Worm (Caenorhabditis elegans) whole organism, L4 larva: ENCODE results near the gene ZK1320.5.

Source experiments
- D1046.2 ChIP-seq: fragments of 200-800 bp; sonication (Bioruptor generic); IDR thresholded peaks from 2 replicates; pipeline ENCODE4 v1.3.6; 2022; ENCODE audit warnings: missing genetic modification characterization, missing compliant biosample characterization
- F49E8.2 ChIP-seq: sonication (generic microtip); optimal IDR thresholded peaks from 2 replicates; lab custom pipeline; 2016; ENCODE audit warnings: missing compliant biosample characterization, mild to moderate bottlenecking, missing genetic modification characterization, borderline replicate concordance
- R02D3.7 ChIP-seq: fragments of 150-350 bp; sonication (generic microtip); optimal IDR thresholded peaks from 3 replicates; lab custom pipeline; 2014; ENCODE audit warnings: missing biosample characterization, missing genetic modification characterization
- T20F7.1 ChIP-seq: fragments of 200-800 bp; sonication (Bioruptor generic); optimal IDR thresholded peaks from 2 replicates; lab custom pipeline; 2018; ENCODE audit warnings: mild to moderate bottlenecking, missing genetic modification characterization, missing compliant biosample characterization
- T26A8.4 ChIP-seq: fragments of 200-800 bp; sonication (Bioruptor generic); IDR thresholded peaks from 2 replicates; pipeline ENCODE4 v1.3.6; 2022; ENCODE audit warnings: missing genetic modification characterization, missing compliant biosample characterization
- Y5F2A.4 ChIP-seq: fragments of 200-800 bp; sonication (Bioruptor generic); optimal IDR thresholded peaks from 2 replicates; lab custom pipeline; 2018; ENCODE audit warnings: mild to moderate bottlenecking, missing genetic modification characterization, missing compliant biosample characterization
- ZK337.2 ChIP-seq: fragments of 200-800 bp; sonication (Bioruptor generic); IDR thresholded peaks from 2 replicates; pipeline ENCODE4 v1.3.6; 2022; ENCODE audit warnings: missing genetic modification reagents, missing genetic modification characterization, missing compliant biosample characterization
- ama-1 ChIP-seq: fragments of 150-350 bp; optimal IDR thresholded peaks from 2 replicates; lab custom pipeline; 2014; ENCODE audit warnings: inconsistent platforms, mixed read lengths
- arid-1 ChIP-seq: fragments of 200-800 bp; sonication (Bioruptor generic); conservative IDR thresholded peaks from 2 replicates; pipeline ENCODE4 v1.3.6; 2022; ENCODE audit warnings: missing genetic modification reagents, missing genetic modification characterization, missing compliant biosample characterization
- ceh-32 ChIP-seq: sonication (generic microtip); optimal IDR thresholded peaks from 2 replicates; lab custom pipeline; 2016; ENCODE audit warnings: mild to moderate bottlenecking, missing genetic modification characterization, missing compliant biosample characterization; ENCODE audit not compliant: poor library complexity
- cey-2 ChIP-seq: sonication (generic microtip); optimal IDR thresholded peaks from 3 replicates; lab custom pipeline; 2017; ENCODE audit warnings: missing genetic modification characterization, mild to moderate bottlenecking, missing compliant biosample characterization, antibody characterized with exemption, borderline replicate concordance; ENCODE audit not compliant: insufficient read depth
- ctbp-1 ChIP-seq: fragments of 200-800 bp; sonication (Bioruptor generic); IDR thresholded peaks from 2 replicates; pipeline ENCODE4 v1.3.6; 2022; ENCODE audit warnings: missing genetic modification reagents, missing genetic modification characterization, missing compliant biosample characterization
- daf-16 ChIP-seq, 3 experiments: sonication (generic microtip); optimal IDR thresholded peaks; 2 replicates each; lab custom pipeline; 2016 to 2017; ENCODE audit warnings: missing genetic modification characterization in 3 of 3, missing genetic modification reagents in 3 of 3, mild to moderate bottlenecking in 2 of 3, missing compliant biosample characterization in 2 of 3, missing biosample characterization in 1 of 3, moderate library complexity in 1 of 3
- dmd-9 ChIP-seq: fragments of 200-800 bp; sonication (Bioruptor generic); IDR thresholded peaks from 2 replicates; pipeline ENCODE4 v1.3.6; 2022; ENCODE audit warnings: missing genetic modification reagents, missing genetic modification characterization, missing compliant biosample characterization
- duxl-1 ChIP-seq: sonication (generic microtip); optimal IDR thresholded peaks from 2 replicates; lab custom pipeline; 2016; ENCODE audit warnings: mild to moderate bottlenecking, missing genetic modification characterization, moderate library complexity, missing compliant biosample characterization; ENCODE audit not compliant: poor library complexity
- dve-1 ChIP-seq: sonication (generic microtip); optimal IDR thresholded peaks from 2 replicates; lab custom pipeline; 2017; ENCODE audit warnings: antibody characterized with exemption, mild to moderate bottlenecking, missing genetic modification characterization, missing compliant biosample characterization; ENCODE audit not compliant: insufficient read depth
- egl-27 ChIP-seq: sonication (generic microtip); optimal IDR thresholded peaks from 3 replicates; lab custom pipeline; 2017; ENCODE audit warnings: missing biosample characterization, missing genetic modification reagents, missing genetic modification characterization
- fos-1 ChIP-seq: fragments of 150-350 bp; optimal IDR thresholded peaks from 2 replicates; lab custom pipeline; 2014; ENCODE audit warnings: missing biosample characterization, missing genetic modification characterization
- gei-8 ChIP-seq: fragments of 200-800 bp; sonication (Bioruptor generic); optimal IDR thresholded peaks from 2 replicates; lab custom pipeline; 2018; ENCODE audit warnings: mild to moderate bottlenecking, missing genetic modification characterization, missing compliant biosample characterization
- hif-1 ChIP-seq, 2 experiments: sonication (generic microtip); optimal IDR thresholded peaks; 2 replicates each; lab custom pipeline; 2016 to 2017; ENCODE audit warnings: missing compliant biosample characterization in 2 of 2, missing genetic modification characterization in 2 of 2, missing genetic modification reagents in 2 of 2, missing genotype in 2 of 2, mild to moderate bottlenecking in 1 of 2
- hlh-30 ChIP-seq: sonication (generic microtip); optimal IDR thresholded peaks from 2 replicates; lab custom pipeline; 2017; ENCODE audit warnings: antibody characterized with exemption, mild to moderate bottlenecking, missing genetic modification characterization, missing compliant biosample characterization; ENCODE audit not compliant: insufficient read depth
- lin-1 ChIP-seq: fragments of 200-800 bp; sonication (Bioruptor generic); IDR thresholded peaks from 2 replicates; pipeline ENCODE4 v1.3.6; 2022; ENCODE audit warnings: missing genetic modification reagents, missing genetic modification characterization, missing compliant biosample characterization
- lin-13 ChIP-seq: fragments of 150-350 bp; optimal IDR thresholded peaks from 2 replicates; lab custom pipeline; 2014; ENCODE audit warnings: missing biosample characterization, missing genetic modification reagents, missing genetic modification characterization
- lin-15B ChIP-seq: fragments of 150-350 bp; sonication (generic microtip); optimal IDR thresholded peaks from 3 replicates; lab custom pipeline; 2014; ENCODE audit warnings: missing biosample characterization, missing genetic modification characterization
- lin-39 ChIP-seq: fragments of 150-350 bp; optimal IDR thresholded peaks from 2 replicates; lab custom pipeline; 2014; ENCODE audit warnings: missing biosample characterization, missing genetic modification reagents, missing genetic modification characterization
- lsy-2 ChIP-seq, 2 experiments: fragments of 150-350 bp in 1 of 2; sonication (generic microtip) in 1 of 2; optimal IDR thresholded peaks; 2 replicates each; lab custom pipeline; 2014 to 2017; ENCODE audit warnings: missing biosample characterization in 2 of 2, missing genetic modification characterization in 2 of 2
- madf-9 ChIP-seq: fragments of 200-800 bp; sonication (Bioruptor generic); conservative IDR thresholded peaks from 2 replicates; pipeline ENCODE4 v1.3.6; 2022; ENCODE audit warnings: missing genetic modification reagents, missing genetic modification characterization, missing compliant biosample characterization
- mes-2 ChIP-seq: sonication (generic microtip); optimal IDR thresholded peaks from 2 replicates; lab custom pipeline; 2016; ENCODE audit warnings: missing genotype, mild to moderate bottlenecking, missing genetic modification characterization, missing compliant biosample characterization; ENCODE audit not compliant: poor library complexity, severe bottlenecking
- mxl-2 ChIP-seq: fragments of 200-800 bp; sonication (Bioruptor generic); conservative IDR thresholded peaks from 2 replicates; pipeline ENCODE4 v1.3.6; 2022; ENCODE audit warnings: missing genetic modification reagents, missing genetic modification characterization, missing compliant biosample characterization
- nhr-10 ChIP-seq: fragments of 150-350 bp; optimal IDR thresholded peaks from 2 replicates; lab custom pipeline; 2014; ENCODE audit warnings: missing biosample characterization, missing genetic modification characterization
- nhr-102 ChIP-seq: sonication (generic microtip); optimal IDR thresholded peaks from 2 replicates; lab custom pipeline; 2016; ENCODE audit warnings: mild to moderate bottlenecking, missing genetic modification characterization, moderate library complexity, missing compliant biosample characterization
- nhr-25 ChIP-seq: sonication (generic microtip); optimal IDR thresholded peaks from 2 replicates; lab custom pipeline; 2017; ENCODE audit warnings: missing genetic modification characterization, mild to moderate bottlenecking, missing compliant biosample characterization, antibody characterized with exemption, moderate library complexity, borderline replicate concordance; ENCODE audit not compliant: insufficient read depth
- nhr-41 ChIP-seq: fragments of 200-800 bp; sonication (Bioruptor generic); IDR thresholded peaks from 2 replicates; pipeline ENCODE4 v1.3.6; 2022; ENCODE audit warnings: missing genetic modification reagents, missing genetic modification characterization, missing compliant biosample characterization
- nhr-42 ChIP-seq: fragments of 200-800 bp; sonication (Bioruptor generic); IDR thresholded peaks from 2 replicates; pipeline ENCODE4 v1.3.6; 2022; ENCODE audit warnings: missing genetic modification characterization, missing compliant biosample characterization
- nhr-48 ChIP-seq: sonication (generic microtip); optimal IDR thresholded peaks from 2 replicates; lab custom pipeline; 2016; ENCODE audit warnings: mild to moderate bottlenecking, missing genetic modification characterization, missing compliant biosample characterization
- nhr-76 ChIP-seq: fragments of 150-350 bp; optimal IDR thresholded peaks from 2 replicates; lab custom pipeline; 2014; ENCODE audit warnings: missing biosample characterization, missing genetic modification characterization
- nhr-77 ChIP-seq: fragments of 150-350 bp; optimal IDR thresholded peaks from 2 replicates; lab custom pipeline; 2014; ENCODE audit warnings: missing biosample characterization, missing genetic modification characterization
- php-3 ChIP-seq: fragments of 200-800 bp; sonication (Bioruptor generic); IDR thresholded peaks from 2 replicates; pipeline ENCODE4 v1.3.6; 2022; ENCODE audit warnings: missing genetic modification reagents, missing genetic modification characterization, missing compliant biosample characterization
- rbr-2 ChIP-seq: sonication (generic microtip); optimal IDR thresholded peaks from 2 replicates; lab custom pipeline; 2016; ENCODE audit warnings: missing genotype, missing genetic modification characterization, missing compliant biosample characterization
- saeg-2 ChIP-seq: fragments of 200-800 bp; sonication (Bioruptor generic); IDR thresholded peaks from 2 replicates; pipeline ENCODE4 v1.3.6; 2022; ENCODE audit warnings: missing genetic modification reagents, missing genetic modification characterization, missing compliant biosample characterization
- snpc-1.2 ChIP-seq: fragments of 200-800 bp; sonication (Bioruptor generic); IDR thresholded peaks from 2 replicates; pipeline ENCODE4 v1.3.6; 2022; ENCODE audit warnings: missing genetic modification reagents, missing genetic modification characterization, missing compliant biosample characterization
- spr-1 ChIP-seq: sonication (generic microtip); optimal IDR thresholded peaks from 2 replicates; lab custom pipeline; 2016; ENCODE audit warnings: mild to moderate bottlenecking, missing genetic modification characterization, missing compliant biosample characterization
- unc-39 ChIP-seq: sonication (generic microtip); optimal IDR thresholded peaks from 2 replicates; lab custom pipeline; 2017; ENCODE audit warnings: missing biosample characterization, missing genetic modification characterization
- unc-62 ChIP-seq, 3 experiments: fragments of 150-350 bp in 1 of 3; sonication (generic microtip); optimal IDR thresholded peaks in 2 of 3; peaks in 1 of 3; 1 replicate in 1 of 3; 2 replicates in 2 of 3; lab custom pipeline; 2014 to 2017; ENCODE audit warnings: missing biosample characterization in 3 of 3, missing genetic modification characterization in 3 of 3, missing genetic modification reagents in 3 of 3, missing genotype in 1 of 3
- zfp-3 ChIP-seq: fragments of 200-800 bp; sonication (Bioruptor generic); conservative IDR thresholded peaks from 2 replicates; pipeline ENCODE4 v1.3.6; 2022; ENCODE audit warnings: missing genetic modification reagents, missing genetic modification characterization, missing compliant biosample characterization

Gene ZK1320.5

ce11 chrII:9646928-9647838, 18.3 kb downstream of the ZK1320.5 start, which contains the start of gene sqv-8 (continued):
- TF ChIP-seq saeg-2 = no peak
- TF ChIP-seq nhr-25 (tag; lab: Kevin White, UChicago) = no peak
- TF ChIP-seq dmd-9 (GFP tag; lab: Robert Waterston, UW) = no peak
- no peak for TF ChIP-seq daf-16 (GFP tag; optimal IDR thresholded peaks at IDR 0.05; lab: Kevin White, UChicago)
- TF ChIP-seq daf-16 (tag; optimal IDR thresholded peaks at IDR 0.05; lab: Kevin White, UChicago) = peak; percentile 33
- TF ChIP-seq T26A8.4 (GFP tag; lab: Robert Waterston, UW) = no peak
- TF ChIP-seq lin-15B = no peak
- no peak for TF ChIP-seq nhr-10 (tag; lab: Kevin White, UChicago)
- TF ChIP-seq ZK337.2 (GFP tag; lab: Robert Waterston, UW) = no peak
- TF ChIP-seq spr-1 = no peak
- TF ChIP-seq php-3 (GFP tag; lab: Robert Waterston, UW) = no peak
- TF ChIP-seq hlh-30 (tag; lab: Kevin White, UChicago) = peak; percentile 92
- TF ChIP-seq D1046.2 (GFP tag; lab: Robert Waterston, UW) = no peak
- TF ChIP-seq fos-1 (tag; lab: Kevin White, UChicago) = no peak
- TF ChIP-seq ceh-32 (tag; lab: Kevin White, UChicago) = no peak
- TF ChIP-seq nhr-42 (GFP tag; lab: Robert Waterston, UW) = no peak
- TF ChIP-seq snpc-1.2 (GFP tag; lab: Robert Waterston, UW) = no peak
- no peak for TF ChIP-seq nhr-48 (tag; lab: Kevin White, UChicago)
- no peak for TF ChIP-seq nhr-102 (tag; lab: Kevin White, UChicago)
- no peak for TF ChIP-seq mxl-2 (GFP tag; lab: Robert Waterston, UW)
- peak in 1 of 2 experiments; percentile 84 for TF ChIP-seq unc-62 (GFP tag; optimal IDR thresholded peaks at IDR 0.05 in 1 of 2; lab: Kevin White, UChicago)
- TF ChIP-seq unc-62 (tag; optimal IDR thresholded peaks at IDR 0.05; lab: Kevin White, UChicago) = no peak
- TF ChIP-seq gei-8 (GFP tag; lab: Kevin White, UChicago) = no peak
- TF ChIP-seq duxl-1 (tag; lab: Kevin White, UChicago) = no peak
- peak; percentile 3 for TF ChIP-seq F49E8.2 (tag; lab: Kevin White, UChicago)
- no peak for TF ChIP-seq mes-2 (tag; lab: Kevin White, UChicago)
- no peak for TF ChIP-seq ama-1 (lab: Kevin White, UChicago)
- TF ChIP-seq nhr-41 = no peak
- no peak for TF ChIP-seq hif-1 (tag; optimal IDR thresholded peaks at IDR 0.05; lab: Kevin White, UChicago)
- peak in 1 of 2 experiments; percentile 39 for TF ChIP-seq lsy-2 (tag; optimal IDR thresholded peaks at IDR 0.05; lab: Kevin White, UChicago)
- TF ChIP-seq arid-1 (GFP tag; lab: Robert Waterston, UW) = no peak
- peak; percentile 7 for TF ChIP-seq T20F7.1 (GFP tag; lab: Kevin White, UChicago)
- TF ChIP-seq lin-1 (GFP tag; lab: Robert Waterston, UW) = no peak
- TF ChIP-seq rbr-2 = no peak
- no peak for TF ChIP-seq nhr-77 (tag; lab: Kevin White, UChicago)
- no peak for TF ChIP-seq madf-9
- no peak for TF ChIP-seq lin-39 (tag; lab: Kevin White, UChicago)
- no peak for TF ChIP-seq ctbp-1 (GFP tag; lab: Robert Waterston, UW)
- no peak for TF ChIP-seq unc-39 (tag; lab: Kevin White, UChicago)
- TF ChIP-seq R02D3.7 = no peak
- TF ChIP-seq lin-13 (GFP tag; lab: Kevin White, UChicago) = no peak
- peak; percentile 50; the same call in 1 of the 2 replicates for TF ChIP-seq zfp-3 (GFP tag; lab: Robert Waterston, UW)
- peak; percentile 48 for TF ChIP-seq dve-1 (tag; lab: Kevin White, UChicago)
- TF ChIP-seq nhr-76 (tag; lab: Kevin White, UChicago) = no peak
- no peak for TF ChIP-seq egl-27 (tag; lab: Kevin White, UChicago)
- no peak for TF ChIP-seq Y5F2A.4 (GFP tag; lab: Kevin White, UChicago)
- TF ChIP-seq cey-2 (tag; lab: Kevin White, UChicago) = no peak
